Fruit fly (Drosophila melanogaster): Measurements from ENCODE around the gene bard.

Gene bard

DNA sequence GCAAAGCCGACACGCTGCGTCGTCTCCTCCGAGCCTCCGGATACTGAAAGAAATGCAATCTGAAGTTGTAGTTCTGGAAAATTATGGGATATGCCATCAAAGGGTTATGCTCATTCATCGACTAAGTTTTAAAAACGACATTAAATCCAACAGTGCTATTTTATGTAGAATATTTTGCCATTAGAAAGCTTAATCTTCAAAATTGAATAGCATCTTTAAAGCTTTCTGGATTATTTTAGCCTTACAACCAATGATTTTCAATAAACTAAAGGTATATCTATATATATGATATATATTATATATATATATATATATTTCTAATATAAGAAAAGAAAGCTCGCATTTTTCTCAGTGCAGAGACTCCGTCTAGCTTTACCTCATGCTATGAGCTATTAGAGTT is 16.5 kb upstream of the bard start:
- no peak for TF ChIP-seq CG10654 (GFP tag; optimal IDR thresholded peaks at IDR 0.05)

dm6 chr3R:18067930-18068329 is 12.9 kb upstream of the bard start:
- TF ChIP-seq CG10274 (GFP tag; optimal IDR thresholded peaks at IDR 0.05) (peak; percentile 30), CG7963 (GFP tag; IDR thresholded peaks at IDR 0.05; ENCODE audit: partially characterized antibody) (no peak), sob (GFP tag; IDR thresholded peaks at IDR 0.05) (no peak), CG1529 (GFP tag; optimal IDR thresholded peaks at IDR 0.05) (no peak), Vsx1 (GFP tag; optimal IDR thresholded peaks at IDR 0.05) (no peak), CG11085 (GFP tag; IDR thresholded peaks at IDR 0.05) (no peak), en (GFP tag; optimal IDR thresholded peaks at IDR 0.05) (no peak)

dm6 chr3R:18072982-18073381 is 7.9 kb upstream of the bard start:
- peak; percentile 63; the same call in 1 of the 2 replicates for TF ChIP-seq vvl (GFP tag; IDR thresholded peaks at IDR 0.05)
- TF ChIP-seq amos (GFP tag; IDR thresholded peaks at IDR 0.05; ENCODE audit: partially characterized antibody) = no peak
- no peak for TF ChIP-seq CG7556 (GFP tag; optimal IDR thresholded peaks at IDR 0.05)
- no peak for TF ChIP-seq ttk (GFP tag; IDR thresholded peaks at IDR 0.05)
- no peak for TF ChIP-seq CG30431 (GFP tag; optimal IDR thresholded peaks at IDR 0.05)
- TF ChIP-seq CG11398 (GFP tag; optimal IDR thresholded peaks at IDR 0.05) = no peak
- peak; percentile 73 for TF ChIP-seq Awh (GFP tag; IDR thresholded peaks at IDR 0.05)
- TF ChIP-seq CG7928 (GFP tag; optimal IDR thresholded peaks at IDR 0.05) = no peak
- no peak for TF ChIP-seq CG6654 (GFP tag; optimal IDR thresholded peaks at IDR 0.05)
- TF ChIP-seq zfh2 (GFP tag; optimal IDR thresholded peaks at IDR 0.05) = no peak
- no peak for TF ChIP-seq NC2α (GFP tag; optimal IDR thresholded peaks at IDR 0.05)
- no peak for TF ChIP-seq toy (GFP tag; IDR thresholded peaks at IDR 0.05)
- no peak for TF ChIP-seq CG2875 (GFP tag; optimal IDR thresholded peaks at IDR 0.05)
- no peak for TF ChIP-seq CG8281 (tag; optimal IDR thresholded peaks at IDR 0.05)
- no peak for TF ChIP-seq sc (optimal IDR thresholded peaks at IDR 0.05)
- TF ChIP-seq sc (GFP tag; optimal IDR thresholded peaks at IDR 0.05) = no peak
- no peak for TF ChIP-seq grau (tag; optimal IDR thresholded peaks at IDR 0.05)
- no peak for TF ChIP-seq MBD-R2 (GFP tag; IDR thresholded peaks at IDR 0.05)
- no peak for TF ChIP-seq Ada2b (GFP tag; IDR thresholded peaks at IDR 0.05)
- TF ChIP-seq abd-A (tag; optimal IDR thresholded peaks at IDR 0.05) = peak; percentile 21
- TF ChIP-seq psq (GFP tag; optimal IDR thresholded peaks at IDR 0.05) = no peak

DNA sequence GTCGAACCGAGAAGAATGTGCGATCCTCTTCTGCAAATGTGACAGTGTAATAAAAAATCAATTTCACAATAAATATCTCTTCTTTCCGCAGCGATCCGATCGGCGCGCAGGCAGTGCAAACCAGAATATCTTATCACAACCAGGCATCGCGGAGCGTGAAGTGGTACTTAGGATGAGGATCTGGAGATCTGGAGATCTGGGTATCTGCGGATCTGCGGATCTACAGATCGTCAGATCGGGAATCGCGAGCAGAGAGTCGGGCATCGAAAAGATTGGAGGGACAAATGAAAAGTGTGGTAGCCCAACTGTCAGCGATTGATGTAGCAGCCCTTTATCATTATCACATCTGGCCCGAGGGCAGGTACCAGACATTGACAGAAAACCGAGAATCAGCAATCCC is 5.8 kb upstream of the bard start:
- TF ChIP-seq Awh (GFP tag; IDR thresholded peaks at IDR 0.05) (no peak), peb (GFP tag; IDR thresholded peaks at IDR 0.05) (no peak), CG8089 (GFP tag; optimal IDR thresholded peaks at IDR 0.05) (no peak), Usf (GFP tag; optimal IDR thresholded peaks at IDR 0.05) (no peak), ftz-f1 (GFP tag; optimal IDR thresholded peaks at IDR 0.05) (no peak), CG13123 (GFP tag; optimal IDR thresholded peaks at IDR 0.05) (no peak), pb (GFP tag; optimal IDR thresholded peaks at IDR 0.05) (no peak), HLH3B (GFP tag; IDR thresholded peaks at IDR 0.05) (no peak), MTF-1 (GFP tag; optimal IDR thresholded peaks at IDR 0.05; ENCODE audit: borderline replicate concordance) (no peak), grn (GFP tag; optimal IDR thresholded peaks at IDR 0.05) (peak; percentile 92), CG31224 (GFP tag; IDR thresholded peaks at IDR 0.05) (no peak), CG8765 (GFP tag; IDR thresholded peaks at IDR 0.05) (no peak), gt (GFP tag; IDR thresholded peaks at IDR 0.05) (0 out of 2 replicates have a peak, but pooled peaks have one; percentile 13)

Data from whole organism, embryonic.